Worm (Caenorhabditis elegans) whole organism, L4 larva: ENCODE data around the gene T19D12.6.

Source experiments
- F37D6.2 ChIP-seq: sonication (generic microtip); optimal IDR thresholded peaks from 2 replicates; lab custom pipeline; 2016; ENCODE audit warnings: mild to moderate bottlenecking, missing genetic modification characterization, missing compliant biosample characterization
- ama-1 ChIP-seq: fragments of 150-350 bp; optimal IDR thresholded peaks from 2 replicates; lab custom pipeline; 2014; ENCODE audit warnings: inconsistent platforms, mixed read lengths
- ceh-44 ChIP-seq: fragments of 200-800 bp; sonication (Bioruptor generic); IDR thresholded peaks from 2 replicates; pipeline ENCODE4 v1.3.6; 2022; ENCODE audit warnings: missing genetic modification reagents, missing genetic modification characterization, missing compliant biosample characterization
- hlh-30 ChIP-seq: sonication (generic microtip); optimal IDR thresholded peaks from 2 replicates; lab custom pipeline; 2017; ENCODE audit warnings: antibody characterized with exemption, mild to moderate bottlenecking, missing genetic modification characterization, missing compliant biosample characterization; ENCODE audit not compliant: insufficient read depth
- mdl-1 ChIP-seq, 2 experiments: fragments of 150-350 bp in 1 of 2; sonication (generic microtip) in 1 of 2; optimal IDR thresholded peaks; 2 replicates each; lab custom pipeline; 2014 to 2017; ENCODE audit warnings: missing biosample characterization in 2 of 2, missing genetic modification characterization in 2 of 2
- mdt-29 ChIP-seq: fragments of 200-800 bp; sonication (Bioruptor generic); IDR thresholded peaks from 2 replicates; pipeline ENCODE4 v1.3.6; 2022; ENCODE audit warnings: missing genetic modification reagents, missing genetic modification characterization, missing compliant biosample characterization
- mxl-2 ChIP-seq: fragments of 200-800 bp; sonication (Bioruptor generic); conservative IDR thresholded peaks from 2 replicates; pipeline ENCODE4 v1.3.6; 2022; ENCODE audit warnings: missing genetic modification reagents, missing genetic modification characterization, missing compliant biosample characterization
- nhr-111 ChIP-seq: fragments of 200-800 bp; sonication (Bioruptor generic); optimal IDR thresholded peaks from 2 replicates; lab custom pipeline; 2018; ENCODE audit warnings: mild to moderate bottlenecking, missing genetic modification characterization, missing compliant biosample characterization
- nhr-237 ChIP-seq: sonication (generic microtip); optimal IDR thresholded peaks from 2 replicates; lab custom pipeline; 2017; ENCODE audit warnings: missing biosample characterization, missing genetic modification characterization
- nhr-28 ChIP-seq: fragments of 150-350 bp; optimal IDR thresholded peaks from 2 replicates; lab custom pipeline; 2014; ENCODE audit warnings: missing biosample characterization, missing genetic modification characterization
- skn-1 ChIP-seq: fragments of 150-350 bp; optimal IDR thresholded peaks from 2 replicates; lab custom pipeline; 2014; ENCODE audit warnings: missing biosample characterization, missing genetic modification characterization

- TF ChIP-seq nhr-237 (tag; lab: Kevin White, UChicago) (no peak), nhr-28 (tag; lab: Kevin White, UChicago) (no peak), nhr-111 (GFP tag; lab: Kevin White, UChicago) (no peak), skn-1 (tag; lab: Kevin White, UChicago) (no peak), mxl-2 (GFP tag; lab: Robert Waterston, UW) (no peak), hlh-30 (tag; lab: Kevin White, UChicago) (no peak), mdt-29 (GFP tag; lab: Robert Waterston, UW) (no peak), ceh-44 (no peak), F37D6.2 (tag; lab: Kevin White, UChicago) (no peak), mdl-1 (tag; optimal IDR thresholded peaks at IDR 0.05; lab: Kevin White, UChicago) (no peak), ama-1 (no peak)
These were observed 32.7 kb downstream of the T19D12.6 start for ce11 chrII:6610262-6610661.
